Fruit fly (Drosophila melanogaster) whole organism, wandering third instar larva: ENCODE data around the gene Remo.
A peak's percentile ranks its signal among the peaks of the same experiment; 100 is the strongest.

ENCODE experiments used
- Abd-B ChIP-seq: fragments of >200 bp; optimal IDR thresholded peaks from 2 replicates; lab custom pipeline; 2017; ENCODE audit warnings: missing biosample characterization, missing genetic modification characterization
- CG32264 ChIP-seq: fragments of 200-800 bp; sonication (Bioruptor generic); optimal IDR thresholded peaks from 2 replicates; lab custom pipeline; 2016; ENCODE audit warnings: missing biosample characterization, missing genetic modification characterization
- CG9705 ChIP-seq: fragments of 200-800 bp; sonication (Bioruptor generic); optimal IDR thresholded peaks from 2 replicates; lab custom pipeline; 2018; ENCODE audit warnings: missing biosample characterization, mild to moderate bottlenecking, missing genetic modification characterization
- CrebA ChIP-seq: fragments of 200-800 bp; sonication (Bioruptor generic); optimal IDR thresholded peaks from 2 replicates; lab custom pipeline; 2016; ENCODE audit warnings: missing biosample characterization, mild to moderate bottlenecking, missing genetic modification characterization, borderline replicate concordance
- Dfd ChIP-seq: fragments of >200 bp; optimal IDR thresholded peaks from 2 replicates; lab custom pipeline; 2017; ENCODE audit warnings: missing biosample characterization, missing genetic modification characterization
- Dif ChIP-seq: fragments of 200-275, 200-300 bp; sonication (Bioruptor generic); optimal IDR thresholded peaks from 2 replicates; lab custom pipeline; 2018; ENCODE audit warnings: missing biosample characterization, missing genetic modification characterization; ENCODE audit not compliant: partially characterized antibody
- GATAd ChIP-seq: sonication (Bioruptor generic); optimal IDR thresholded peaks from 2 replicates; lab custom pipeline; 2016; ENCODE audit warnings: missing biosample characterization, missing genetic modification characterization
- HLH106 ChIP-seq: fragments of 200-800 bp; optimal IDR thresholded peaks from 3 replicates; lab custom pipeline; 2019; ENCODE audit warnings: missing biosample characterization, mild to moderate bottlenecking, missing genetic modification characterization, moderate library complexity
- Hnf4 ChIP-seq: fragments of 200-800 bp; sonication (Bioruptor generic); optimal IDR thresholded peaks from 2 replicates; lab custom pipeline; 2016; ENCODE audit warnings: missing biosample characterization, mild to moderate bottlenecking, missing genetic modification characterization
- Hr78 ChIP-seq: fragments of >200 bp; optimal IDR thresholded peaks from 2 replicates; lab custom pipeline; 2017; ENCODE audit warnings: missing biosample characterization, missing genetic modification characterization
- Hr83 ChIP-seq: fragments of 200-300 bp; sonication (Bioruptor generic); optimal IDR thresholded peaks from 2 replicates; lab custom pipeline; 2016; ENCODE audit warnings: missing biosample characterization, mild to moderate bottlenecking, missing genetic modification characterization, moderate library complexity; ENCODE audit not compliant: poor library complexity, severe bottlenecking
- Jra ChIP-seq: sonication (Bioruptor generic); optimal IDR thresholded peaks from 2 replicates; lab custom pipeline; 2016; ENCODE audit warnings: missing biosample characterization, missing genetic modification characterization
- Mio ChIP-seq: sonication (Bioruptor generic); optimal IDR thresholded peaks from 2 replicates; lab custom pipeline; 2016; ENCODE audit warnings: missing biosample characterization, missing genetic modification characterization
- Myc ChIP-seq: fragments of >200 bp; optimal IDR thresholded peaks from 2 replicates; lab custom pipeline; 2017
- OdsH ChIP-seq: fragments of 200-800 bp; sonication (Bioruptor generic); optimal IDR thresholded peaks from 2 replicates; lab custom pipeline; 2016; ENCODE audit warnings: missing biosample characterization, mild to moderate bottlenecking, missing genetic modification characterization
- Rel ChIP-seq, 2 experiments: fragments of 200-800 bp; sonication (Bioruptor generic) in 1 of 2; optimal IDR thresholded peaks; 2 replicates in 1 of 2; 3 replicates in 1 of 2; lab custom pipeline; 2016 to 2019; ENCODE audit warnings: mild to moderate bottlenecking in 2 of 2, missing biosample characterization in 2 of 2, missing genetic modification characterization in 2 of 2, moderate library complexity in 1 of 2
- Sp1 ChIP-seq: fragments of 200-800 bp; sonication (Bioruptor generic); optimal IDR thresholded peaks from 3 replicates; lab custom pipeline; 2019; ENCODE audit warnings: missing biosample characterization, mild to moderate bottlenecking, missing genetic modification characterization, moderate library complexity
- Vsx2 ChIP-seq: fragments of 200-300, 225-300 bp; sonication (Bioruptor generic); optimal IDR thresholded peaks from 2 replicates; lab custom pipeline; 2018; ENCODE audit warnings: missing biosample characterization, missing genetic modification characterization; ENCODE audit not compliant: partially characterized antibody
- br ChIP-seq: fragments of 200-800 bp; sonication (Bioruptor generic); optimal IDR thresholded peaks from 2 replicates; lab custom pipeline; 2016; ENCODE audit warnings: missing biosample characterization, missing genetic modification characterization
- brk ChIP-seq: fragments of 200-800 bp; sonication (Bioruptor generic); optimal IDR thresholded peaks from 2 replicates; lab custom pipeline; 2016; ENCODE audit warnings: missing biosample characterization, mild to moderate bottlenecking, missing genetic modification characterization
- dl ChIP-seq, 2 experiments: fragments of 175-275, 200-275 bp in 1 of 2; fragments of 200-275 bp in 1 of 2; sonication (Bioruptor generic); optimal IDR thresholded peaks; lab custom pipeline; 2018; ENCODE audit warnings: mild to moderate bottlenecking in 2 of 2, missing biosample characterization in 2 of 2, missing genetic modification characterization in 2 of 2, moderate library complexity in 2 of 2; ENCODE audit not compliant: partially characterized antibody in 2 of 2, insufficient read depth in 1 of 2
- dsf ChIP-seq: sonication (Bioruptor generic); optimal IDR thresholded peaks from 2 replicates; lab custom pipeline; 2016; ENCODE audit warnings: missing biosample characterization, missing genetic modification characterization, borderline replicate concordance
- foxo ChIP-seq, 2 experiments: fragments of 200-800 bp; sonication (Bioruptor generic); optimal IDR thresholded peaks; 2 replicates in 1 of 2; 3 replicates in 1 of 2; lab custom pipeline; 2016 to 2017; ENCODE audit warnings: missing biosample characterization in 2 of 2, missing genetic modification characterization in 2 of 2
- fru ChIP-seq: fragments of 200-800 bp; sonication (Bioruptor generic); optimal IDR thresholded peaks from 3 replicates; lab custom pipeline; 2016; ENCODE audit warnings: missing biosample characterization, mild to moderate bottlenecking, missing genetic modification characterization
- h ChIP-seq: fragments of 200-800 bp; sonication (Bioruptor generic); optimal IDR thresholded peaks from 3 replicates; lab custom pipeline; 2016; ENCODE audit warnings: missing biosample characterization, mild to moderate bottlenecking, missing genetic modification characterization
- jim ChIP-seq: fragments of 175-275, 200-325 bp; sonication (Bioruptor generic); optimal IDR thresholded peaks from 2 replicates; lab custom pipeline; 2016; ENCODE audit warnings: missing biosample characterization, mild to moderate bottlenecking, missing genetic modification characterization
- lola ChIP-seq: fragments of >200 bp; optimal IDR thresholded peaks from 2 replicates; lab custom pipeline; 2017; ENCODE audit warnings: missing biosample characterization, missing genetic modification characterization
- pan ChIP-seq: fragments of >200 bp; optimal IDR thresholded peaks from 2 replicates; lab custom pipeline; 2017
- psq ChIP-seq: fragments of 200-800 bp; sonication (Bioruptor generic); optimal IDR thresholded peaks from 3 replicates; lab custom pipeline; 2017; ENCODE audit warnings: missing biosample characterization, mild to moderate bottlenecking, missing genetic modification characterization, moderate library complexity
- rgr ChIP-seq: fragments of 200-800 bp; sonication (Bioruptor generic); optimal IDR thresholded peaks from 3 replicates; lab custom pipeline; 2016; ENCODE audit warnings: missing biosample characterization, mild to moderate bottlenecking, missing genetic modification characterization
- sage ChIP-seq: fragments of 200-800 bp; sonication (Bioruptor generic); optimal IDR thresholded peaks from 2 replicates; lab custom pipeline; 2016; ENCODE audit warnings: missing biosample characterization, mild to moderate bottlenecking, missing genetic modification characterization
- sv ChIP-seq: fragments of 200-800 bp; sonication (Bioruptor generic); optimal IDR thresholded peaks from 3 replicates; lab custom pipeline; 2016; ENCODE audit warnings: missing biosample characterization, missing genetic modification characterization
- usp ChIP-seq: fragments of >200 bp; optimal IDR thresholded peaks from 2 replicates; lab custom pipeline; 2017; ENCODE audit warnings: missing biosample characterization, missing genetic modification characterization

The Remo gene

DNA sequence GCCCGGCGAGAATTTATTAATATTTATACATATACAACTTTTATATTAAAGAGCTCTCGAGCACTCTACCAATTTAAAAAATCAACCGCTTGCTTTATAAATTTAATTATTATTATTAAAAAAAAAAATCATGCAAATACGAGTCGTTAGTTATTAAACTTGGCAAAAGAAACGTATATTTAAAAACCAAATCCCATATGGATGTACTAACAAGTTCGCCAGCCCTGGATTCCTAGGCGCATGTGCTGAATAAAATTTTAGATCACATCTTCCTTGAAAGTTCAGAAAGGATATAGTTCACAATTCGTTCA is 29.1 kb upstream of the Remo start, which contains the start of gene comt:
TSS of gene comt (plus strand) at position 265 of the 311 bp plus-strand sequence.
- TF ChIP-seq HLH106 (tag; lab: Kevin White, UChicago) (peak; percentile 55), CrebA (GFP tag; lab: Kevin White, UChicago) (no peak), Rel (GFP tag; optimal IDR thresholded peaks at IDR 0.05; lab: Kevin White, UChicago) (no peak), Rel (tag; optimal IDR thresholded peaks at IDR 0.05; lab: Kevin White, UChicago) (no peak), dl (GFP tag; optimal IDR thresholded peaks at IDR 0.05; lab: Kevin White, UChicago; ENCODE audit: insufficient read depth in 1 of 2, partially characterized antibody in 2 of 2) (no peak), Hr78 (GFP tag; lab: Kevin White, UChicago) (no peak), brk (GFP tag; lab: Kevin White, UChicago) (no peak), Abd-B (no peak), br (GFP tag; lab: Kevin White, UChicago) (no peak), CG32264 (GFP tag; lab: Kevin White, UChicago) (no peak), Dfd (GFP tag; lab: Kevin White, UChicago) (no peak), dsf (no peak), Mio (GFP tag; lab: Kevin White, UChicago) (no peak), sv (GFP tag; lab: Kevin White, UChicago) (no peak), CG9705 (GFP tag; lab: Kevin White, UChicago) (no peak), OdsH (GFP tag; lab: Kevin White, UChicago) (peak; percentile 6), fru (GFP tag; lab: Kevin White, UChicago) (peak; percentile 16), lola (GFP tag; lab: Kevin White, UChicago) (no peak), foxo (GFP tag; optimal IDR thresholded peaks at IDR 0.05; lab: Kevin White, UChicago) (no peak), psq (GFP tag; lab: Kevin White, UChicago) (peak; percentile 31), Hr83 (GFP tag; lab: Kevin White, UChicago) (no peak), Sp1 (GFP tag; lab: Kevin White, UChicago) (no peak)

DNA sequence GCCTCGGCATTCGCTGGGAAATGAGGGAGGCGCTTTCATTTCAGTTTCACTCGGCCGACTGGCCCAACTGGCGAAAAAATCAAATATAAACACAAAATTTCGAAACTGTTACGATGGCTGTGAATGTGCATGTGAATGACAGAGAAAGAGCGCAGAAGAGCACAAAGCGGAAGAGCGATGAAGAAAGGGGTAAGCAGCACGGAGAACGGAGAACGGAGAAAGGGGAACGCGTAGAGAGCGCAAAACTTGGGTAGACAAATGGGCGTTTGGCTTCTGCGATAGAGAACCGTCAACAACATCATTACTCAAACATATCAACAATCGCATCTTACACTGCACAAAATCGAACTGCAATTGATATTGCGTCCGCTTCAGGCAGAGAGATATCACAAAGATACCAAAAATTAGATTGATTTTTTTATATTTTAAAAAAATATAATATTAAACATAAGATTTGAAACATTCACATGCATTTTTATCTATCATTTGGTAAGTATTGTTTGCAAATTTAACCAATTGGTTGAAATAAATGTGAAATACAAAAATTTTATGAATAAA is 15.1 kb upstream of the Remo start:
- TF ChIP-seq psq (GFP tag; lab: Kevin White, UChicago) = peak; percentile 68
- no peak for TF ChIP-seq Rel (GFP tag; optimal IDR thresholded peaks at IDR 0.05; lab: Kevin White, UChicago)
- no peak for TF ChIP-seq Rel (tag; optimal IDR thresholded peaks at IDR 0.05; lab: Kevin White, UChicago)
- no peak for TF ChIP-seq OdsH (GFP tag; lab: Kevin White, UChicago)
- TF ChIP-seq HLH106 (tag; lab: Kevin White, UChicago) = no peak
- no peak for TF ChIP-seq br (GFP tag; lab: Kevin White, UChicago)
- peak in 1 of 2 experiments; percentile 45 for TF ChIP-seq dl (GFP tag; optimal IDR thresholded peaks at IDR 0.05; lab: Kevin White, UChicago; ENCODE audit: insufficient read depth in 1 of 2, partially characterized antibody in 2 of 2)

DNA sequence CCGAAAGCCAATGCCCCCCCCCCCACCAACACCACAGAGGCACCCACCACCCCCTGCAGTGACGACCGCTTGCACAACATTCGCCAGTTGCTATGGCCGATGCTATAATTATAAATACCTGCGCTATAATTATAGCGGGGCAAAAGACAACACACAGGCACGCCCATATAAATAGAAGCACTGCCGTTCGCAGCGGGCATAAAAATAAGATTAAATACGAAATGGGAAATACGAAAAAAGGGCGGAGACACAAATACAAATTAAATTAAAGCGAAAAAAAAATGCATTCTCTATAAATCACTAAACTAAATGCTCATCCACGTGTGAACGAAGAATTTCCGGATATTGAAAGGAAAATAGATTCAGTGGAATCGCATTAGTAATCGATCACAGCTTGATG is 14.4 kb upstream of the Remo start:
- TF ChIP-seq Dfd (GFP tag; lab: Kevin White, UChicago) = no peak
- TF ChIP-seq jim (GFP tag; lab: Kevin White, UChicago) = no peak
- no peak for TF ChIP-seq GATAd
- no peak for TF ChIP-seq CG32264 (GFP tag; lab: Kevin White, UChicago)
- no peak for TF ChIP-seq dl (GFP tag; optimal IDR thresholded peaks at IDR 0.05; lab: Kevin White, UChicago; ENCODE audit: insufficient read depth in 1 of 2, partially characterized antibody in 2 of 2)
- TF ChIP-seq CrebA (GFP tag; lab: Kevin White, UChicago) = no peak
- no peak for TF ChIP-seq psq (GFP tag; lab: Kevin White, UChicago)
- TF ChIP-seq Abd-B = no peak
- TF ChIP-seq fru (GFP tag; lab: Kevin White, UChicago) = no peak
- TF ChIP-seq br (GFP tag; lab: Kevin White, UChicago) = no peak
- TF ChIP-seq OdsH (GFP tag; lab: Kevin White, UChicago) = no peak
- no peak for TF ChIP-seq sage (GFP tag; lab: Kevin White, UChicago)
- no peak for TF ChIP-seq CG9705 (GFP tag; lab: Kevin White, UChicago)

DNA sequence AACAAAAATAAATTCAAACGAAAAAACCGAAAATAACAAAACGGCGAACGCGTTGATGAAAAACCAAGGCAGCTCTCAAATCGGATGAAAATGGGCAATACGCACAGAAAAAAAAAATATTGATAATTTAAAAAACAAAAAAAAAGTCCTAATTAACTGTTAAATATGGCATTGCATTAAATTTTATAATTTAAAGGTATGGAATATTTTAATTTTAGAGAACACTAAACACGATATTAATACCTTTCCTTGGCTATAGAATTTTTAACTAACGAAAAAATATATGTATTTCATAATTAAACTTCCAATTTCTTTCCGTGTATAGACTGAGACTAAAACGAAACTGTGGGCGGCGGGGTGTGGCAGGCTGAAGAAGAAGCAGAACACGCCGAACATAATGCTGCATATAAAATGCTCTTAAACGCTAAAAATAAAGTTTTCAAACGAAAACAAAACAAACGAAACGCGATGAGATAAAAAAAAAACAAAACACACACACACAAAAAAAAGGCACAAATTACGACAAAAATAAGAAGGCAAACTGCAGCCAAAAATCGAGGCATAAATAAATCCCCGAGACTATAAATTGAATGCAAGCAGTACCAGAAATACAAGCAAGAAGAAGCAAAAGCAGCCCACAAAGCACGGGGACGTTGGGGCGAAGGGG is 13.3 kb upstream of the Remo start:
- TF ChIP-seq sage (GFP tag; lab: Kevin White, UChicago) = no peak
- TF ChIP-seq HLH106 (tag; lab: Kevin White, UChicago) = peak; percentile 39
- no peak for TF ChIP-seq Sp1 (GFP tag; lab: Kevin White, UChicago)
- peak in 1 of 2 experiments; percentile 25 for TF ChIP-seq foxo (GFP tag; optimal IDR thresholded peaks at IDR 0.05; lab: Kevin White, UChicago)
- TF ChIP-seq h (GFP tag; lab: Kevin White, UChicago) = peak; percentile 19
- no peak for TF ChIP-seq Rel (GFP tag; optimal IDR thresholded peaks at IDR 0.05; lab: Kevin White, UChicago)
- peak; percentile 36 for TF ChIP-seq Rel (tag; optimal IDR thresholded peaks at IDR 0.05; lab: Kevin White, UChicago)

DNA sequence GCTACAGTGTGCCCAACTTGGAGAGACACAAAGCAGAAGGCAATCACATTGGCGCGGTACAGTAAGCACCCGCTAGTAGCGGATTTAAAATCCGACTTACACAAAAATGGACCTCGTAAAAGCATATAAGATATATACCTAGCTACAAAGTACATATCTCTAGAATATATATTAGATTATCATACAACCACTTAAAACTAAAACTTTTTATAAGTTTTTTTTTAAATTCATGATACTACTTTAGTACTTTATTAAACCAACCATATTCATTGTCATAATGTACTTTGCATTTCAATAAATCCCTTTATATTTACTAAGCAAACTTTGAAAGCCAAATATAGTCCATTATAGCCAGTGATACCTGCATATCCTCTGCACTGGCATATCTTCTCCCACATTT is 12.7 kb upstream of the Remo start:
- no peak for TF ChIP-seq br (GFP tag; lab: Kevin White, UChicago)
- TF ChIP-seq jim (GFP tag; lab: Kevin White, UChicago) = no peak
- no peak for TF ChIP-seq usp (GFP tag; lab: Kevin White, UChicago)
- TF ChIP-seq brk (GFP tag; lab: Kevin White, UChicago) = no peak
- TF ChIP-seq Hr78 (GFP tag; lab: Kevin White, UChicago) = no peak
- peak; percentile 66 for TF ChIP-seq rgr
- no peak for TF ChIP-seq Jra (GFP tag; lab: Kevin White, UChicago)
- no peak for TF ChIP-seq sv (GFP tag; lab: Kevin White, UChicago)
- TF ChIP-seq pan (lab: Kevin White, UChicago) = no peak
- TF ChIP-seq Dfd (GFP tag; lab: Kevin White, UChicago) = no peak
- peak; percentile 65 for TF ChIP-seq CG9705 (GFP tag; lab: Kevin White, UChicago)
- no peak for TF ChIP-seq CrebA (GFP tag; lab: Kevin White, UChicago)
- no peak for TF ChIP-seq Dif
- TF ChIP-seq h (GFP tag; lab: Kevin White, UChicago) = peak; percentile 76
- TF ChIP-seq Hnf4 (GFP tag; lab: Kevin White, UChicago) = peak; percentile 28
- TF ChIP-seq Mio (GFP tag; lab: Kevin White, UChicago) = no peak
- TF ChIP-seq psq (GFP tag; lab: Kevin White, UChicago) = peak; percentile 78
- no peak for TF ChIP-seq Vsx2 (GFP tag; lab: Kevin White, UChicago)
- TF ChIP-seq lola (GFP tag; lab: Kevin White, UChicago) = no peak
- TF ChIP-seq dl (GFP tag; optimal IDR thresholded peaks at IDR 0.05; lab: Kevin White, UChicago; ENCODE audit: insufficient read depth in 1 of 2, partially characterized antibody in 2 of 2) = no peak
- TF ChIP-seq Myc (lab: Kevin White, UChicago) = no peak
